Worm (Caenorhabditis elegans) whole organism, young adult: ENCODE results near the gene aly-3.
A peak's percentile ranks its signal among the peaks of the same experiment; 100 is the strongest.

Source experiments
- B0035.1 ChIP-seq: sonication (generic microtip); optimal IDR thresholded peaks from 2 replicates; lab custom pipeline; 2016; ENCODE audit warnings: missing genetic modification characterization, mild to moderate bottlenecking, missing compliant biosample characterization, missing genotype, missing genetic modification reagents
- B0336.3 ChIP-seq: fragments of 200-800 bp; sonication (Bioruptor generic); IDR thresholded peaks from 2 replicates; pipeline ENCODE4 v1.3.6; 2022; ENCODE audit warnings: missing genetic modification characterization, missing compliant biosample characterization
- D2030.7 ChIP-seq: fragments of 200-800 bp; sonication (Bioruptor generic); IDR thresholded peaks from 2 replicates; pipeline ENCODE4 v1.3.6; 2022; ENCODE audit warnings: missing genetic modification reagents, missing genetic modification characterization, missing compliant biosample characterization
- F22D6.2 ChIP-seq: sonication (generic microtip); optimal IDR thresholded peaks from 2 replicates; lab custom pipeline; 2016; ENCODE audit warnings: mild to moderate bottlenecking, missing genetic modification characterization, missing compliant biosample characterization
- F52B5.7 ChIP-seq: sonication (generic microtip); optimal IDR thresholded peaks from 2 replicates; lab custom pipeline; 2016; ENCODE audit warnings: mild to moderate bottlenecking, missing genetic modification characterization, missing compliant biosample characterization
- F57C9.4 ChIP-seq: sonication (generic microtip); optimal IDR thresholded peaks from 2 replicates; lab custom pipeline; 2017; ENCODE audit warnings: mild to moderate bottlenecking, missing genetic modification characterization, missing compliant biosample characterization
- T07F8.4 ChIP-seq: sonication (generic microtip); optimal IDR thresholded peaks from 2 replicates; lab custom pipeline; 2016; ENCODE audit warnings: mild to moderate bottlenecking, missing genetic modification characterization, moderate library complexity, missing compliant biosample characterization
- Y67H2A.10 ChIP-seq: fragments of 200-800 bp; sonication (Bioruptor generic); conservative IDR thresholded peaks from 2 replicates; pipeline ENCODE4 v1.3.6; 2022; ENCODE audit warnings: missing genetic modification reagents, missing genetic modification characterization, missing compliant biosample characterization
- aptf-3 ChIP-seq: fragments of 200-800 bp; sonication (Bioruptor generic); IDR thresholded peaks from 2 replicates; pipeline ENCODE4 v1.3.6; 2022; ENCODE audit warnings: missing genetic modification characterization, missing compliant biosample characterization
- attf-3 ChIP-seq: fragments of 200-800 bp; sonication (Bioruptor generic); conservative IDR thresholded peaks from 2 replicates; pipeline ENCODE4 v1.3.6; 2022; ENCODE audit warnings: missing genetic modification reagents, missing genetic modification characterization, missing compliant biosample characterization
- bed-2 ChIP-seq: fragments of 200-800 bp; sonication (Bioruptor generic); IDR thresholded peaks from 2 replicates; pipeline ENCODE4 v1.3.6; 2022; ENCODE audit warnings: missing genetic modification reagents, missing genetic modification characterization, missing compliant biosample characterization
- cebp-1 ChIP-seq, 2 experiments: fragments of 200-800 bp in 1 of 2; sonication (Bioruptor generic) in 1 of 2; sonication (generic microtip) in 1 of 2; IDR thresholded peaks in 1 of 2; optimal IDR thresholded peaks in 1 of 2; 2 replicates each; pipeline versions ENCODE4 v1.3.6 to Lab custom; 2017 to 2022; ENCODE audit warnings: missing compliant biosample characterization in 2 of 2, missing genetic modification characterization in 2 of 2, mild to moderate bottlenecking in 1 of 2, missing genetic modification reagents in 1 of 2, moderate library complexity in 1 of 2
- cebp-2 ChIP-seq: fragments of 200-800 bp; sonication (Bioruptor generic); IDR thresholded peaks from 2 replicates; pipeline ENCODE4 v1.3.6; 2022; ENCODE audit warnings: missing genetic modification characterization, missing compliant biosample characterization
- ceh-27 ChIP-seq: fragments of 200-800 bp; sonication (Bioruptor generic); optimal IDR thresholded peaks from 2 replicates; lab custom pipeline; 2018; ENCODE audit warnings: mild to moderate bottlenecking, missing genetic modification characterization, moderate library complexity, missing compliant biosample characterization
- ceh-40 ChIP-seq: fragments of 200-800 bp; sonication (Bioruptor generic); IDR thresholded peaks from 2 replicates; pipeline ENCODE4 v1.3.6; 2022; ENCODE audit warnings: missing genetic modification characterization, missing compliant biosample characterization
- ceh-58 ChIP-seq: fragments of 200-800 bp; sonication (Bioruptor generic); IDR thresholded peaks from 2 replicates; pipeline ENCODE4 v1.3.6; 2022; ENCODE audit warnings: missing genetic modification characterization, missing compliant biosample characterization
- ceh-79 ChIP-seq: sonication (generic microtip); optimal IDR thresholded peaks from 2 replicates; lab custom pipeline; 2017; ENCODE audit warnings: mild to moderate bottlenecking, missing genetic modification characterization, missing compliant biosample characterization
- dox-1 ChIP-seq: fragments of 200-800 bp; sonication (Bioruptor generic); IDR thresholded peaks from 2 replicates; pipeline ENCODE4 v1.3.6; 2022; ENCODE audit warnings: missing genetic modification reagents, missing genetic modification characterization, missing compliant biosample characterization
- ekl-4 ChIP-seq: fragments of 200-800 bp; sonication (Bioruptor generic); IDR thresholded peaks from 2 replicates; pipeline ENCODE4 v1.3.6; 2022; ENCODE audit warnings: missing genetic modification reagents, missing genetic modification characterization, missing compliant biosample characterization
- hrde-1 ChIP-seq: sonication (generic microtip); optimal IDR thresholded peaks from 2 replicates; lab custom pipeline; 2016; ENCODE audit warnings: missing genetic modification characterization, mild to moderate bottlenecking, missing compliant biosample characterization, moderate library complexity, missing genotype, missing genetic modification reagents, borderline replicate concordance
- hsf-1 ChIP-seq: fragments of 200-800 bp; sonication (Bioruptor generic); IDR thresholded peaks from 2 replicates; pipeline ENCODE4 v1.3.6; 2022; ENCODE audit warnings: missing genetic modification reagents, missing genetic modification characterization, missing compliant biosample characterization
- let-526 ChIP-seq: fragments of 200-800 bp; sonication (Bioruptor generic); IDR thresholded peaks from 2 replicates; pipeline ENCODE4 v1.3.6; 2022; ENCODE audit warnings: missing genetic modification reagents, missing genetic modification characterization, missing compliant biosample characterization
- lin-26 ChIP-seq: fragments of 200-800 bp; sonication (Bioruptor generic); IDR thresholded peaks from 2 replicates; pipeline ENCODE4 v1.3.6; 2022; ENCODE audit warnings: missing genetic modification reagents, missing genetic modification characterization, missing compliant biosample characterization
- lin-54 ChIP-seq: fragments of 200-800 bp; sonication (Bioruptor generic); optimal IDR thresholded peaks from 2 replicates; lab custom pipeline; 2018; ENCODE audit warnings: mild to moderate bottlenecking, missing genetic modification characterization, missing compliant biosample characterization
- madf-6 ChIP-seq: fragments of 200-800 bp; sonication (Bioruptor generic); IDR thresholded peaks from 2 replicates; pipeline ENCODE4 v1.3.6; 2022; ENCODE audit warnings: missing genetic modification reagents, missing genetic modification characterization, missing compliant biosample characterization
- mcd-1 ChIP-seq: fragments of 200-800 bp; sonication (Bioruptor generic); IDR thresholded peaks from 2 replicates; pipeline ENCODE4 v1.3.6; 2022; ENCODE audit warnings: missing genetic modification reagents, missing genetic modification characterization, missing compliant biosample characterization
- mes-4 ChIP-seq: sonication (generic microtip); optimal IDR thresholded peaks from 2 replicates; lab custom pipeline; 2016; ENCODE audit warnings: missing genotype, missing genetic modification characterization, missing compliant biosample characterization
- nfya-1 ChIP-seq: sonication (generic microtip); optimal IDR thresholded peaks from 2 replicates; lab custom pipeline; 2017; ENCODE audit warnings: antibody characterized with exemption, missing compliant biosample characterization, missing genetic modification characterization, borderline replicate concordance; ENCODE audit not compliant: insufficient read depth
- pbrm-1 ChIP-seq: fragments of 200-800 bp; sonication (Bioruptor generic); IDR thresholded peaks from 2 replicates; pipeline ENCODE4 v1.3.6; 2022; ENCODE audit warnings: missing genetic modification reagents, missing genetic modification characterization, missing compliant biosample characterization
- somi-1 ChIP-seq: fragments of 200-800 bp; sonication (Bioruptor generic); optimal IDR thresholded peaks from 2 replicates; lab custom pipeline; 2018; ENCODE audit warnings: mild to moderate bottlenecking, missing genetic modification characterization, missing compliant biosample characterization
- tbp1 ChIP-seq: fragments of 200-800 bp; sonication (Bioruptor generic); optimal IDR thresholded peaks from 2 replicates; lab custom pipeline; 2018; ENCODE audit warnings: mild to moderate bottlenecking, missing genetic modification characterization, missing compliant biosample characterization
- unc-130 ChIP-seq: sonication (generic microtip); optimal IDR thresholded peaks from 2 replicates; lab custom pipeline; 2016; ENCODE audit warnings: missing genetic modification reagents, missing genetic modification characterization, missing compliant biosample characterization
- ztf-25 ChIP-seq: fragments of 200-800 bp; sonication (Bioruptor generic); IDR thresholded peaks from 2 replicates; pipeline ENCODE4 v1.3.6; 2022; ENCODE audit warnings: missing genetic modification reagents, missing genetic modification characterization, missing compliant biosample characterization
- ztf-26 ChIP-seq: sonication (generic microtip); optimal IDR thresholded peaks from 2 replicates; lab custom pipeline; 2017; ENCODE audit warnings: missing genetic modification characterization, missing compliant biosample characterization
- ztf-3 ChIP-seq: fragments of 200-800 bp; sonication (Bioruptor generic); optimal IDR thresholded peaks from 2 replicates; lab custom pipeline; 2018; ENCODE audit warnings: mild to moderate bottlenecking, missing genetic modification characterization, missing compliant biosample characterization

Gene aly-3

DNA sequence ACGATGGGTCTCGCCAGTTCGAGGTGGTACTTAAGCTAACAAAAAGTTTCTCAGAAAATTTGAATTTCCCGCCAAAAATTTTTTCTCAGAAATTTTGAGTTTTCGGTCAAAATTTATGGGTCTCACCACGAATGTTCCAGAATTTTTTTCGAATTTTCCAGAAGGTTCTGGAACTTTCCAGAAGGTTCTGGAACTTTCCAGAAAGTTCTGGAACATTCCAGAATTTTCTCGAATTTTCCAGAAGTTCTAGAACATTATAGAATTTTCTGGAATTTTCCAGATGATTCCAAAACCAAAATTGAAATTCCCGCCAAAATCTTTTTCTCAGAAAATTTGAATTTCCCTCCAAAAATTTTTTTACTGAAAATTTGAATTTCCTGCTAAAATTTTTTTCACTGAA, 32.7 kb downstream of the aly-3 start:
- peak; percentile 39; the same call in 1 of the 2 replicates for TF ChIP-seq pbrm-1 (GFP tag; lab: Robert Waterston, UW)
- TF ChIP-seq cebp-2 (GFP tag; lab: Robert Waterston, UW), result peak; percentile 71; the same call in 1 of the 2 replicates
- TF ChIP-seq aptf-3 (GFP tag; lab: Robert Waterston, UW), result 0 out of 2 replicates have a peak, but pooled peaks have one; percentile 64
- TF ChIP-seq Y67H2A.10 (GFP tag; lab: Robert Waterston, UW), result peak; percentile 64; the same call in 1 of the 2 replicates
- peak; percentile 84 for TF ChIP-seq dox-1 (GFP tag; lab: Robert Waterston, UW)
- peak; percentile 64; the same call in 1 of the 2 replicates for TF ChIP-seq ekl-4
- peak; percentile 98 for TF ChIP-seq hsf-1 (GFP tag; lab: Robert Waterston, UW)
- 0 out of 2 replicates have a peak, but pooled peaks have one; percentile 30 for TF ChIP-seq ceh-40 (GFP tag; lab: Robert Waterston, UW)
- peak; percentile 68 for TF ChIP-seq madf-6 (GFP tag; lab: Robert Waterston, UW)

DNA sequence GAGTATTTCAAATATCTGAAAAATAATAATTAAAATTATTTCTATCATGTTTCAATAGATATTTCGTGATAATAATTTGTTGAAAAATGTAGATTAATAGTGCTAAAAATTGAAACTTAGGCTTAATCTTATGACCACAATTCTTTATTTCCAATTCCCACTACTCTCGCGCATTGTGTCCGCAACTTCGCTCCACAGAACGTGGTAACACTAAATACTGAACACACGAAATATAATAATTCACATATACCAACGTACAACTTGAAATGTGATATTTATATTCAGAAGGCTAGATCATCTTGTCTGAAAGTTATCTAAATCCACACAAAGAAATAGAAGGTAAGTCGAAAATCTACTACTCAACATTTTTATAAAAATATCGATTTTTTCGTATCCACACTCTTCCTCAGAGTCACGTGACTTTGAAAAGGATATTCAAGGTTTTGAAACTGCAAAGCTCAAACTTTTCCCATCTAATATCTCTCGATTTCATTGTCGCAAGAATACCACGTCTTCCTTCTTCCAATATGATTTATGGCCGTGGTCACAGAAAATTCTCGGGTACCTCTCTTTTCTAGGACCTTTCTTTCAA, 33.7 kb downstream of the aly-3 start, which contains the start of gene eri-12:
TSS of gene eri-12 (plus strand) at position 197 of the 592 bp plus-strand sequence.
- TF ChIP-seq cebp-1 (GFP tag; IDR thresholded peaks at IDR 0.05; lab: Robert Waterston, UW) (no peak), cebp-1 (tag; optimal IDR thresholded peaks at IDR 0.05; lab: Kevin White, UChicago) (no peak), lin-54 (no peak), hrde-1 (tag; lab: Kevin White, UChicago) (no peak), ceh-58 (no peak), B0336.3 (GFP tag; lab: Robert Waterston, UW) (no peak), mcd-1 (GFP tag; lab: Robert Waterston, UW) (no peak), T07F8.4 (no peak), attf-3 (GFP tag; lab: Robert Waterston, UW) (no peak), ztf-3 (GFP tag; lab: Kevin White, UChicago) (no peak), mes-4 (tag; lab: Kevin White, UChicago) (no peak), F52B5.7 (tag; lab: Kevin White, UChicago) (no peak)

DNA sequence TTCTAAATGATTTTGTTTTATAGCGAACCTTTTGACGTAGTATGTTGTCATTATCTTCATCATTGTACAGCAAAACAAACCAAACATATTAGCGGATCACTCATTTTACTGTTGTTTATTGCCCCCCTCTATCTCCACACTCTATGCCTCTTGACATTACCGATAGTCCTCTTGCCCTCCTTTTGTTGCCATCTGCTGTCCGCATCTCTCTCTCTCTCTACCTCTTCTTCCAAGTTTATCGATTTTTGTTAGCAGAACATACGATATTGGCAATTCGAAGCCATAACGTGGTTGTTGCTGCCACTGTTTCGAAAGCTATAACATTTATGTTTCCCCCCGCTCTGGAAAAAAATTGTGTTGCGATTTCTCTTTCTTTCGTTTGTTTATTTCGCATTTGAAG, 34.8 kb downstream of the aly-3 start:
- no peak for TF ChIP-seq unc-130
- TF ChIP-seq ztf-26 (tag; lab: Kevin White, UChicago), result no peak
- no peak for TF ChIP-seq tbp1
- no peak for TF ChIP-seq let-526 (GFP tag; lab: Robert Waterston, UW)
- TF ChIP-seq D2030.7 (GFP tag; lab: Robert Waterston, UW), result no peak
- no peak for TF ChIP-seq ceh-79 (tag; lab: Kevin White, UChicago)
- no peak for TF ChIP-seq bed-2 (GFP tag; lab: Robert Waterston, UW)
- TF ChIP-seq F57C9.4 (tag; lab: Kevin White, UChicago), result no peak
- TF ChIP-seq somi-1 (GFP tag; lab: Kevin White, UChicago), result no peak
- TF ChIP-seq T07F8.4, result no peak
- no peak for TF ChIP-seq ceh-40 (GFP tag; lab: Robert Waterston, UW)
- no peak for TF ChIP-seq F22D6.2 (tag; lab: Kevin White, UChicago)
- TF ChIP-seq B0035.1, result no peak
- TF ChIP-seq nfya-1, result no peak
- no peak for TF ChIP-seq ztf-25 (GFP tag; lab: Robert Waterston, UW)
- TF ChIP-seq ceh-27, result no peak
- no peak for TF ChIP-seq lin-26
- no peak for TF ChIP-seq attf-3 (GFP tag; lab: Robert Waterston, UW)
- no peak for TF ChIP-seq hrde-1 (tag; lab: Kevin White, UChicago)
